Fruit fly (Drosophila melanogaster) whole organism, pupa: ENCODE data around the gene CG4770.
A peak's percentile ranks its signal among the peaks of the same experiment; 100 is the strongest.

Experiments used
- CG14655 ChIP-seq: fragments of 200-800 bp; sonication (Bioruptor generic); optimal IDR thresholded peaks from 3 replicates; lab custom pipeline; 2017; ENCODE audit warnings: mild to moderate bottlenecking, missing biosample characterization, missing genetic modification reagents, missing genetic modification characterization
- CG15710 ChIP-seq: fragments of 200-800 bp; sonication (Bioruptor generic); optimal IDR thresholded peaks from 2 replicates; lab custom pipeline; 2018; ENCODE audit warnings: missing biosample characterization, mild to moderate bottlenecking, missing genetic modification characterization, moderate library complexity
- CG32121 ChIP-seq: fragments of 200-800 bp; sonication (Bioruptor generic); IDR thresholded peaks from 2 replicates; pipeline ENCODE4 v1.3.6; 2022; ENCODE audit warnings: missing biosample characterization, missing genetic modification characterization
- CG8159 ChIP-seq: fragments of 200-800 bp; sonication (Bioruptor generic); optimal IDR thresholded peaks from 3 replicates; lab custom pipeline; 2018; ENCODE audit warnings: missing biosample characterization, mild to moderate bottlenecking, missing genetic modification characterization, moderate library complexity
- CG9948 ChIP-seq: fragments of 200-800 bp; sonication (Bioruptor generic); optimal IDR thresholded peaks from 2 replicates; lab custom pipeline; 2018; ENCODE audit warnings: missing biosample characterization, mild to moderate bottlenecking, missing genetic modification characterization, moderate library complexity
- D1 ChIP-seq: fragments of 200-800 bp; sonication (Bioruptor generic); optimal IDR thresholded peaks from 2 replicates; lab custom pipeline; 2018; ENCODE audit warnings: missing biosample characterization, mild to moderate bottlenecking, missing genetic modification characterization, moderate library complexity
- fd96Ca ChIP-seq: fragments of 200-800 bp; sonication (Bioruptor generic); IDR thresholded peaks from 3 replicates; pipeline ENCODE4 v1.3.6; 2022; ENCODE audit warnings: missing biosample characterization, missing genetic modification characterization

DNA sequence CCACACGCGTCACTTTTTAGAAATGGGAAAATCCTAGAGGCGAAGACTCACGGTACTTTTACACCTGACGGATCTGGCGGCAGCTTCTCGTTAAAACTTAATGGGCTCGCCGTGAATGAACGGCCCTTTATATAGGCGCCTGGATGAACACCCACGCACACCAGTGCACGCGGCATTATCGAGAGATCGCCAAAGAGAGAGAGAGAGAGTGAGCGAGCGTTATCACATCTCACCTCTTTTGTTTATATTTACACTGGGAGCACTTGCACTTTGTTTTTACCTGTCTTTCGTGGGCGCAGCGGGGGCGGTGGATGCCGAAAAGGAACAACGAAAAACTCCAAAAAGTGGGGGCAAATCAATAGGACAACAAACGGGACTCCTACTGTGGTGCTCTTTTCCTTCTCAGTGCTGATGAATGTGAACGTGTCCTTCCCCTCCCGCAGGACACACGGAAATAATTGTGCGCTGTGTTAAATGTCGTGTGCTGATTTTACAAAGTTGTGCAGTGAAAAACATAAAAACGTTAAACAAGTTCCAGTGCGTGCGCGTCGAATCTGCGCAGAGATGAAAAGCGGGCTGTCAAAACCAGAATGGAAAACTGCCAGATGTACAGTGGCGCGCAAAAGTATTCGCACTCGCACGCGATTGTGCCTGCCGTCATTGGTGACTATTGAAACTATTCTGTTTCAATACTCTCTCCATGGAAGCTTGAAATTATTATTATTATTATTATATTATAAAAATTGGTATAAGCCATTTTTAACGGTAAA lies 43.0 kb upstream of the CG4770 start, which contains the start of gene Mrp5:
- no peak for TF ChIP-seq CG9948 (tag; lab: Kevin White, UChicago)
- no peak for TF ChIP-seq CG14655 (GFP tag; lab: Kevin White, UChicago)
- peak; percentile 12 for TF ChIP-seq CG15710 (tag; lab: Kevin White, UChicago)
- TF ChIP-seq CG32121 = no peak
- TF ChIP-seq fd96Ca = peak; percentile 51; the same call in 1 of the 3 replicates
- peak; percentile 36 for TF ChIP-seq CG8159
- TF ChIP-seq D1 = no peak
